Worm (Caenorhabditis elegans): ENCODE results near the gene C56A3.6.
A peak's percentile ranks its signal among the peaks of the same experiment; 100 is the strongest.

- no peak for TF ChIP-seq pqm-1 (tag; optimal IDR thresholded peaks at IDR 0.05)
- no peak for TF ChIP-seq blmp-1 (tag; optimal IDR thresholded peaks at IDR 0.05)
- TF ChIP-seq elt-2 (tag; optimal IDR thresholded peaks at IDR 0.05) = peak; percentile 39
- no peak for TF ChIP-seq snpc-4 (tag; optimal IDR thresholded peaks at IDR 0.05)
- no peak for TF ChIP-seq ceh-82 (tag; optimal IDR thresholded peaks at IDR 0.05)
- TF ChIP-seq nhr-28 (tag; optimal IDR thresholded peaks at IDR 0.05) = no peak
Measured at ce11 chrV:13578637-13579036, 22.4 kb upstream of the C56A3.6 start, which contains the start of gene C50B8.6.
